Fruit fly (Drosophila melanogaster): ENCODE measurements around the gene Dyrk2.

- TF ChIP-seq CG8301 (tag; optimal IDR thresholded peaks at IDR 0.05) (peak; percentile 60), CG14655 (GFP tag; optimal IDR thresholded peaks at IDR 0.05) (peak; percentile 37), EcR (GFP tag; optimal IDR thresholded peaks at IDR 0.05) (no peak), CG13204 (GFP tag; optimal IDR thresholded peaks at IDR 0.05) (no peak), rn (GFP tag; IDR thresholded peaks at IDR 0.05) (no peak), Snoo (tag; optimal IDR thresholded peaks at IDR 0.05) (no peak), CG32121 (GFP tag; IDR thresholded peaks at IDR 0.05) (peak; percentile 36; the same call in 1 of the 2 replicates), CG4496 (GFP tag; IDR thresholded peaks at IDR 0.05) (peak; percentile 32; the same call in 1 of the 3 replicates), CG15710 (tag; optimal IDR thresholded peaks at IDR 0.05) (peak; percentile 32), CG34367 (tag; optimal IDR thresholded peaks at IDR 0.05) (no peak), gl (tag; optimal IDR thresholded peaks at IDR 0.05) (no peak), D1 (tag; optimal IDR thresholded peaks at IDR 0.05) (peak; percentile 67), CG17806 (tag; optimal IDR thresholded peaks at IDR 0.05) (peak; percentile 48), CG8159 (tag; optimal IDR thresholded peaks at IDR 0.05) (peak; percentile 37)
Observed at dm6 chr2L:14252271-14252870, 18.4 kb upstream of the Dyrk2 start.

Data from whole organism, pupa.